Worm (Caenorhabditis elegans) whole organism, L4/young adult: ENCODE data around the gene amt-1.

Experiments used
- W03F9.2 ChIP-seq: fragments of 150-350 bp; optimal IDR thresholded peaks from 2 replicates; lab custom pipeline; 2014; ENCODE audit warnings: missing biosample characterization, missing genetic modification characterization
- dao-5 ChIP-seq: sonication (generic microtip); optimal IDR thresholded peaks from 2 replicates; lab custom pipeline; 2016; ENCODE audit warnings: missing genotype, missing genetic modification characterization, moderate library complexity, missing compliant biosample characterization
- him-1 ChIP-seq: sonication (generic microtip); optimal IDR thresholded peaks from 2 replicates; lab custom pipeline; 2016; ENCODE audit warnings: missing genotype, missing genetic modification reagents, missing genetic modification characterization, missing compliant biosample characterization

DNA sequence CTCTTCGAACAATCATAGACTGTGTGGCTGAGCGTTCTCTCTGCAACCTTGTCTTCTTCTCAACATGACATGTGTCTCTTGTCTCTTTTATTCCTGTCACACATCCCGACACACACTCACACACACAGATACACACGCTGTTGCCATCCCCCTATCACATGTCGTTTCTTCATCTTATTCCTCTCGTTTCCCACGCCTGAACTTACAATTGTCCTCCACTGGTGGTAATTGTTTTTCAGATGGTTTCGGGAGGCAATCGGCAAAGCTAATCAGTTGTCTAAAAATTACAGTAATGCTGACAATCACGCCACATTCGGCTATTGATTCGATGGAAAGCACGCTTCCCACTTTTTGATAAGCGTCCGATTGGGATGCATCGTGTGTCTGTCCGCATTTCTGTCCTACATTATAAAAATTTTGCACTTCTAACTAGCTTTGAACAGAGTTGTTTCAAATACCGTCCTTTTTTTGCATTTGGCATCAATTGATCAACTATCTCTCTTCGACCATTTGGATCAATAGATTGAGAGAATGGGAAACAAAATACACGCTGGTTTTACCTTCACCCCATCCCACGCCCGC, 39.0 kb upstream of the amt-1 start, which contains the start of gene nhr-35:
- TF ChIP-seq him-1 (no peak), W03F9.2 (tag; lab: Kevin White, UChicago) (no peak), dao-5 (tag; lab: Kevin White, UChicago) (no peak)
